Fruit fly (Drosophila melanogaster) whole organism, prepupa: Measurements from ENCODE around the gene Ppcs.
A peak's percentile ranks its signal among the peaks of the same experiment; 100 is the strongest.

Experiments
- CG10669 ChIP-seq: fragments of 200-800 bp; sonication (Bioruptor generic); optimal IDR thresholded peaks from 3 replicates; lab custom pipeline; 2018; ENCODE audit warnings: missing biosample characterization, mild to moderate bottlenecking, missing genetic modification characterization, moderate library complexity
- CG11762 ChIP-seq: fragments of 200-800 bp; sonication (Bioruptor generic); optimal IDR thresholded peaks from 3 replicates; lab custom pipeline; 2016; ENCODE audit warnings: missing biosample characterization, missing genetic modification characterization; ENCODE audit not compliant: insufficient read depth
- CG11902 ChIP-seq: fragments of 200-800 bp; sonication (Bioruptor generic); optimal IDR thresholded peaks from 3 replicates; lab custom pipeline; 2016; ENCODE audit warnings: missing biosample characterization, missing genetic modification characterization
- CG16779 ChIP-seq: fragments of 200-800 bp; sonication (Bioruptor generic); optimal IDR thresholded peaks from 3 replicates; lab custom pipeline; 2017; ENCODE audit warnings: missing biosample characterization, mild to moderate bottlenecking, missing genetic modification characterization
- CG3032 ChIP-seq: fragments of 200-800 bp; optimal IDR thresholded peaks from 2 replicates; lab custom pipeline; 2019; ENCODE audit warnings: missing biosample characterization, mild to moderate bottlenecking, missing genetic modification characterization, moderate library complexity
- CG31627 ChIP-seq: fragments of 200-800 bp; sonication (Bioruptor generic); optimal IDR thresholded peaks from 3 replicates; lab custom pipeline; 2016; ENCODE audit warnings: missing biosample characterization, missing genetic modification characterization
- CG3919 ChIP-seq: fragments of 200-800 bp; sonication (Bioruptor generic); optimal IDR thresholded peaks from 3 replicates; lab custom pipeline; 2016; ENCODE audit warnings: missing biosample characterization, missing genetic modification characterization
- CG4318 ChIP-seq: fragments of 200-800 bp; sonication (Bioruptor generic); optimal IDR thresholded peaks from 3 replicates; lab custom pipeline; 2017; ENCODE audit warnings: missing biosample characterization, mild to moderate bottlenecking, missing genetic modification characterization
- CG6163 ChIP-seq: fragments of 200-800 bp; sonication (Bioruptor generic); IDR thresholded peaks from 3 replicates; pipeline ENCODE4 v1.3.6; 2022; ENCODE audit warnings: missing biosample characterization, missing genetic modification characterization
- CG6792 ChIP-seq: fragments of 200-800 bp; sonication (Bioruptor generic); optimal IDR thresholded peaks from 3 replicates; lab custom pipeline; 2016; ENCODE audit warnings: missing biosample characterization, missing genetic modification characterization
- CG6808 ChIP-seq: fragments of 200-800 bp; sonication (Bioruptor generic); optimal IDR thresholded peaks from 3 replicates; lab custom pipeline; 2017; ENCODE audit warnings: missing biosample characterization, missing genetic modification characterization, mild to moderate bottlenecking, moderate library complexity, missing genetic modification reagents
- CG6854 ChIP-seq: fragments of 200-800 bp; sonication (Bioruptor generic); optimal IDR thresholded peaks from 2 replicates; lab custom pipeline; 2017; ENCODE audit warnings: missing biosample characterization, mild to moderate bottlenecking, missing genetic modification characterization
- CG7368 ChIP-seq: fragments of 200-800 bp; sonication (Bioruptor generic); optimal IDR thresholded peaks from 3 replicates; lab custom pipeline; 2016; ENCODE audit warnings: missing biosample characterization, missing genetic modification characterization
- CG8119 ChIP-seq: fragments of 200-800 bp; sonication (Bioruptor generic); IDR thresholded peaks from 3 replicates; pipeline ENCODE4 v1.3.6; 2022; ENCODE audit warnings: missing biosample characterization, missing genetic modification characterization
- CG8632 ChIP-seq: fragments of 200-800 bp; sonication (Bioruptor generic); optimal IDR thresholded peaks from 3 replicates; lab custom pipeline; 2016; ENCODE audit warnings: missing biosample characterization, missing genetic modification characterization
- CG9139 ChIP-seq: fragments of 200-800 bp; sonication (Bioruptor generic); optimal IDR thresholded peaks from 3 replicates; lab custom pipeline; 2017; ENCODE audit warnings: missing biosample characterization, mild to moderate bottlenecking, missing genetic modification characterization
- Eip75B ChIP-seq: fragments of 200-800 bp; sonication (Bioruptor generic); optimal IDR thresholded peaks from 3 replicates; lab custom pipeline; 2016; ENCODE audit warnings: missing biosample characterization, missing genetic modification characterization
- Eip78C ChIP-seq: fragments of 200-800 bp; sonication (Bioruptor generic); peaks from one replicate; lab custom pipeline; 2016; ENCODE audit warnings: missing biosample characterization, missing genetic modification characterization
- Ets96B ChIP-seq: fragments of 200-800 bp; optimal IDR thresholded peaks from 2 replicates; lab custom pipeline; 2019; ENCODE audit warnings: missing biosample characterization, mild to moderate bottlenecking, missing genetic modification characterization, moderate library complexity
- Gug ChIP-seq: fragments of 200-800 bp; sonication (Bioruptor generic); IDR thresholded peaks from 2 replicates; pipeline ENCODE4 v1.3.6; 2022; ENCODE audit warnings: missing biosample characterization, missing genetic modification characterization
- Hr38 ChIP-seq: sonication (Bioruptor generic); optimal IDR thresholded peaks from 2 replicates; lab custom pipeline; 2016; ENCODE audit warnings: missing biosample characterization, missing genetic modification characterization
- Lpt ChIP-seq: fragments of 200-800 bp; sonication (Bioruptor generic); optimal IDR thresholded peaks from 3 replicates; lab custom pipeline; 2016; ENCODE audit warnings: missing biosample characterization, missing genetic modification characterization
- Smox ChIP-seq: fragments of 200-800 bp; sonication (Bioruptor generic); optimal IDR thresholded peaks from 3 replicates; lab custom pipeline; 2016; ENCODE audit warnings: missing biosample characterization, missing genetic modification characterization
- Sox102F ChIP-seq: fragments of 200-800 bp; sonication (Bioruptor generic); optimal IDR thresholded peaks from 2 replicates; lab custom pipeline; 2016; ENCODE audit warnings: missing biosample characterization, mild to moderate bottlenecking, missing genetic modification characterization
- Sox14 ChIP-seq: fragments of 200-800 bp; sonication (Bioruptor generic); optimal IDR thresholded peaks from 3 replicates; lab custom pipeline; 2016; ENCODE audit warnings: missing biosample characterization, missing genetic modification characterization
- Sox15 ChIP-seq: fragments of 200-800 bp; sonication (Bioruptor generic); optimal IDR thresholded peaks from 3 replicates; lab custom pipeline; 2016; ENCODE audit warnings: missing biosample characterization, missing genetic modification characterization
- achi ChIP-seq: fragments of 200-800 bp; sonication (Bioruptor generic); optimal IDR thresholded peaks from 3 replicates; lab custom pipeline; 2016; ENCODE audit warnings: missing biosample characterization, missing genetic modification characterization
- acj6 ChIP-seq: fragments of 200-800 bp; sonication (Bioruptor generic); optimal IDR thresholded peaks from 3 replicates; lab custom pipeline; 2016; ENCODE audit warnings: missing biosample characterization, missing genetic modification characterization
- dac ChIP-seq: fragments of 200-800 bp; sonication (Bioruptor generic); optimal IDR thresholded peaks from 2 replicates; lab custom pipeline; 2017; ENCODE audit warnings: missing biosample characterization, mild to moderate bottlenecking, missing genetic modification characterization
- dsx ChIP-seq: fragments of 200-800 bp; optimal IDR thresholded peaks from 3 replicates; lab custom pipeline; 2019; ENCODE audit warnings: missing biosample characterization, mild to moderate bottlenecking, missing genetic modification characterization, moderate library complexity; ENCODE audit not compliant: poor library complexity, severe bottlenecking
- fd59A ChIP-seq: fragments of 200-800 bp; sonication (Bioruptor generic); optimal IDR thresholded peaks from 2 replicates; lab custom pipeline; 2017; ENCODE audit warnings: missing biosample characterization, mild to moderate bottlenecking, missing genetic modification characterization, missing genetic modification reagents
- fd85E ChIP-seq: fragments of 200-800 bp; sonication (Bioruptor generic); optimal IDR thresholded peaks from 3 replicates; lab custom pipeline; 2016; ENCODE audit warnings: missing biosample characterization, missing genetic modification characterization
- fkh ChIP-seq: fragments of 200-800 bp; sonication (Bioruptor generic); optimal IDR thresholded peaks from 3 replicates; lab custom pipeline; 2017; ENCODE audit warnings: missing biosample characterization, mild to moderate bottlenecking, missing genetic modification characterization, moderate library complexity
- net ChIP-seq: fragments of 200-800 bp; sonication (Bioruptor generic); optimal IDR thresholded peaks from 3 replicates; lab custom pipeline; 2016; ENCODE audit warnings: missing biosample characterization, missing genetic modification characterization
- pdm3 ChIP-seq: fragments of 200-800 bp; sonication (Bioruptor generic); optimal IDR thresholded peaks from 3 replicates; lab custom pipeline; 2016; ENCODE audit warnings: missing biosample characterization, missing genetic modification characterization
- salr ChIP-seq, 2 experiments: fragments of 200-800 bp; sonication (Bioruptor generic); optimal IDR thresholded peaks; 3 replicates each; lab custom pipeline; 2016 to 2018; ENCODE audit warnings: missing biosample characterization in 2 of 2, missing genetic modification characterization in 2 of 2, mild to moderate bottlenecking in 1 of 2
- spab ChIP-seq: fragments of 200-800 bp; sonication (Bioruptor generic); optimal IDR thresholded peaks from 2 replicates; lab custom pipeline; 2017; ENCODE audit warnings: missing biosample characterization, mild to moderate bottlenecking, missing genetic modification characterization, missing genetic modification reagents
- ss ChIP-seq, 2 experiments: fragments of 200-800 bp; sonication (Bioruptor generic); optimal IDR thresholded peaks; 2 replicates in 1 of 2; 3 replicates in 1 of 2; lab custom pipeline; 2017 to 2018; ENCODE audit warnings: mild to moderate bottlenecking in 2 of 2, missing biosample characterization in 2 of 2, missing genetic modification characterization in 2 of 2, moderate library complexity in 1 of 2
- svp ChIP-seq: fragments of 200-800 bp; sonication (Bioruptor generic); peaks from one replicate; lab custom pipeline; 2016; ENCODE audit warnings: missing biosample characterization, missing genetic modification characterization
- vri ChIP-seq: fragments of 200-800 bp; sonication (Bioruptor generic); optimal IDR thresholded peaks from 3 replicates; lab custom pipeline; 2016; ENCODE audit warnings: missing biosample characterization, mild to moderate bottlenecking, missing genetic modification characterization

Gene Ppcs

DNA sequence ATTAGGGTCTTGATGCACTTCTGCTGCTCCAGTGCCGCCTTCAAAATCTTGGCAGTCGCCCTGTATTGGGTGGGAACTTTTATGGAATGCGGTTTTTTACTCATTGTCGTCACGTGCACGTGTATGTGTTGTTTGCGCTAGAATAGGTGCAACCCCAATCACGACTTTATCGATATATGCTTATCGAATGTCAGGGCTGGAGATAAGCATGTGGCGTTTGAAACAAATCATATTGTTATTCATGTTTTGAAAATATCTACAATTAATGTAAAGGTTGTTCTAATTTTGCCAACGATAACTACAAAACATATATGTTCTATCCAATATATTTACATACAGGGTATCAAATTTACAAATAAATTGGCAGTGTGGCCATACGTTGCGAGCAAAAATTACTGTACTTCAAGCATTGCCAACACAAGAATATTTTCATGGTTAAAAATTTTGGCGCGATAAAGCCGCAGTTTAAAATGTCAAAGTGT, 14.5 kb upstream of the Ppcs start, which contains the start of the genes CG42359 and Nsun5 (continued):
- peak; percentile 71 for TF ChIP-seq CG11762 (GFP tag; lab: Kevin White, UChicago)
- peak; percentile 78 for TF ChIP-seq Ets96B (tag; lab: Kevin White, UChicago)
- TF ChIP-seq vri (GFP tag; lab: Kevin White, UChicago) = peak; percentile 73
- peak; percentile 68 for TF ChIP-seq Sox15 (GFP tag; lab: Kevin White, UChicago)
- peak; percentile 61 for TF ChIP-seq CG8632
- TF ChIP-seq pdm3 (GFP tag; lab: Kevin White, UChicago) = peak; percentile 88
- TF ChIP-seq CG4318 (GFP tag; lab: Kevin White, UChicago) = no peak
- peak; percentile 95 for TF ChIP-seq fkh (GFP tag; lab: Kevin White, UChicago)
- TF ChIP-seq CG3032 (tag; lab: Kevin White, UChicago) = peak; percentile 83
- TF ChIP-seq CG6854 (GFP tag; lab: Kevin White, UChicago) = no peak
- TF ChIP-seq dac (GFP tag; lab: Kevin White, UChicago) = peak; percentile 62
- TF ChIP-seq CG31627 (GFP tag; lab: Kevin White, UChicago) = peak; percentile 88
- peak; percentile 83 for TF ChIP-seq Eip75B (GFP tag; lab: Kevin White, UChicago)
- peak; percentile 77 for TF ChIP-seq achi (GFP tag; lab: Kevin White, UChicago)
- TF ChIP-seq Lpt (GFP tag; lab: Kevin White, UChicago) = peak; percentile 65
- peak; percentile 92 for TF ChIP-seq Eip78C (GFP tag; lab: Kevin White, UChicago)
- TF ChIP-seq net (GFP tag; lab: Kevin White, UChicago) = peak; percentile 76
- peak; percentile 65 for TF ChIP-seq CG11902
- TF ChIP-seq CG6808 (GFP tag; lab: Kevin White, UChicago) = no peak
- TF ChIP-seq Hr38 (GFP tag; lab: Kevin White, UChicago) = peak; percentile 71
- TF ChIP-seq fd85E = peak; percentile 32
- TF ChIP-seq CG7368 = peak; percentile 74

dm6 chr3R:19159778-19160177, 12.1 kb upstream of the Ppcs start, which contains the start of gene CG11779:
TSS of gene CG11779 (minus strand) at chr3R:19159878.
- TF ChIP-seq CG8119 (GFP tag; lab: Robert Waterston, UW) = no peak
- no peak for TF ChIP-seq svp (GFP tag; lab: Kevin White, UChicago)
- TF ChIP-seq CG6792 (GFP tag; lab: Kevin White, UChicago) = no peak
- no peak for TF ChIP-seq pdm3 (GFP tag; lab: Kevin White, UChicago)
- no peak for TF ChIP-seq CG16779
- TF ChIP-seq CG6808 (GFP tag; lab: Kevin White, UChicago) = no peak
- TF ChIP-seq fkh (GFP tag; lab: Kevin White, UChicago) = no peak
- no peak for TF ChIP-seq vri (GFP tag; lab: Kevin White, UChicago)
- no peak for TF ChIP-seq salr (GFP tag; optimal IDR thresholded peaks at IDR 0.05; lab: Kevin White, UChicago)
- no peak for TF ChIP-seq CG3919 (GFP tag; lab: Kevin White, UChicago)
- TF ChIP-seq CG9139 (GFP tag; lab: Kevin White, UChicago) = no peak
- TF ChIP-seq Sox14 (GFP tag; lab: Kevin White, UChicago) = no peak
- no peak for TF ChIP-seq CG10669 (GFP tag; lab: Kevin White, UChicago)

dm6 chr3R:19157997-19158396, 10.3 kb upstream of the Ppcs start:
- TF ChIP-seq svp (GFP tag; lab: Kevin White, UChicago) = peak; percentile 55
- peak; percentile 30 for TF ChIP-seq Eip78C (GFP tag; lab: Kevin White, UChicago)
- no peak for TF ChIP-seq Sox15 (GFP tag; lab: Kevin White, UChicago)
- no peak for TF ChIP-seq salr (GFP tag; optimal IDR thresholded peaks at IDR 0.05; lab: Kevin White, UChicago)
- no peak for TF ChIP-seq pdm3 (GFP tag; lab: Kevin White, UChicago)
- TF ChIP-seq CG6163 (GFP tag; lab: Robert Waterston, UW) = no peak

DNA sequence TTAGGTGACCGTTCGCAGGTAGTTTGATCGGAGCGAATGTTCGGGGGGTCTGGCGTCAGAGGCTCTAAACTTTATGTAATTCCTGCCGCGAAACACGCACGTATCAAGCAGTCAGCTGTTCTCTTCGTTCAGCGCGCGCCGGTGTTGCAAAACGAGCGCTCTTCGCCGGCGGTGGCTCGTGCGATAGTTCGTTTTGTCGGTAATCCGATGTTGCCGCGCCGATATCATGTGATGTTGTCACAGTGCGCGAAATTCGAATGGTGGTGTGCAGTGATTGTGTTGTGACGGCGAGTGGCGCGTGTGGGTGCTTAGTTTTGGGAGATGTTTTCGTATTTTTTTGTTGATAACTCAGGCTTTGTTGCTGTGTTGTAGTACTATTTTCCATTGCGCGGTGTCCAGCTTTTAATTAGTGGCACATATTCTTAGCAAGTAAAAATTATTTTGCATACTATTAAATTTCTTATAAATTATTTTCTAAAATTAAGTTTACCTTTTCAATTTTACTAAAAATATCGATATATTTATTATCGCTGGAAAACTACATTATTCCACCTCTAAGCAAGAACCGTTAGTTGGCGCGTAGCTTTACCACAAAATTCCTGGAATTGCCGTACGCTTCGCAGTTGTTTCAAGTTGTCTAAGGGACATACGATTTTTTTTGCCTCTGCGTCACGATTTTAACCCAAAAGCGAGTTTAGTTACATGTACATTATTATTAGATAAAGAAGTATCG, 9.1 kb upstream of the Ppcs start, which contains the start of gene nanos:
Gene nanos (plus strand): TSS at position 569 of the 733 bp plus-strand sequence.
- TF ChIP-seq Smox (GFP tag; lab: Kevin White, UChicago) (peak; percentile 1), dac (GFP tag; lab: Kevin White, UChicago) (no peak), fd85E (no peak), dsx (GFP tag; lab: Kevin White, UChicago) (no peak), Sox14 (GFP tag; lab: Kevin White, UChicago) (peak; percentile 52), CG3919 (GFP tag; lab: Kevin White, UChicago) (peak; percentile 58), CG3032 (tag; lab: Kevin White, UChicago) (peak; percentile 52), Eip75B (GFP tag; lab: Kevin White, UChicago) (peak; percentile 21), Gug (GFP tag; lab: Robert Waterston, UW) (peak; percentile 25; the same call in 1 of the 2 replicates), CG6808 (GFP tag; lab: Kevin White, UChicago) (no peak), ss (GFP tag; optimal IDR thresholded peaks at IDR 0.05; lab: Kevin White, UChicago) (no peak), Lpt (GFP tag; lab: Kevin White, UChicago) (no peak), spab (GFP tag; lab: Kevin White, UChicago) (no peak), achi (GFP tag; lab: Kevin White, UChicago) (peak; percentile 12), Sox102F (GFP tag; lab: Kevin White, UChicago) (no peak), CG6163 (GFP tag; lab: Robert Waterston, UW) (peak; percentile 72; the same call in 2 of the 3 replicates), CG11762 (GFP tag; lab: Kevin White, UChicago) (no peak), CG6792 (GFP tag; lab: Kevin White, UChicago) (peak; percentile 11), acj6 (GFP tag; lab: Kevin White, UChicago) (peak; percentile 3), CG7368 (no peak), net (GFP tag; lab: Kevin White, UChicago) (peak; percentile 17), fd59A (GFP tag; lab: Kevin White, UChicago) (no peak)
